Fruit fly (Drosophila melanogaster): ENCODE measurements around the gene unk.

- no peak for TF ChIP-seq D1 (tag; optimal IDR thresholded peaks at IDR 0.05)
- TF ChIP-seq fd96Ca (GFP tag; IDR thresholded peaks at IDR 0.05): no peak
- TF ChIP-seq EcR (GFP tag; optimal IDR thresholded peaks at IDR 0.05): no peak
- no peak for TF ChIP-seq CG9948 (tag; optimal IDR thresholded peaks at IDR 0.05)
- TF ChIP-seq CG17806 (tag; optimal IDR thresholded peaks at IDR 0.05): no peak
- TF ChIP-seq Snoo (tag; optimal IDR thresholded peaks at IDR 0.05): no peak
- TF ChIP-seq Ets98B (GFP tag; IDR thresholded peaks at IDR 0.05): no peak
- no peak for TF ChIP-seq CG8301 (tag; optimal IDR thresholded peaks at IDR 0.05)
- no peak for TF ChIP-seq CG13204 (GFP tag; optimal IDR thresholded peaks at IDR 0.05)
- TF ChIP-seq gl (tag; optimal IDR thresholded peaks at IDR 0.05): no peak
- TF ChIP-seq Pif1B (GFP tag; optimal IDR thresholded peaks at IDR 0.05): no peak
- TF ChIP-seq CG8159 (tag; optimal IDR thresholded peaks at IDR 0.05): no peak
Measured at dm6 chr3R:23177457-23177856, 19.8 kb upstream of the unk start.

All from whole organism, pupa.